Fruit fly (Drosophila melanogaster): ENCODE measurements around the gene CG7126.

CG7126 gene

DNA sequence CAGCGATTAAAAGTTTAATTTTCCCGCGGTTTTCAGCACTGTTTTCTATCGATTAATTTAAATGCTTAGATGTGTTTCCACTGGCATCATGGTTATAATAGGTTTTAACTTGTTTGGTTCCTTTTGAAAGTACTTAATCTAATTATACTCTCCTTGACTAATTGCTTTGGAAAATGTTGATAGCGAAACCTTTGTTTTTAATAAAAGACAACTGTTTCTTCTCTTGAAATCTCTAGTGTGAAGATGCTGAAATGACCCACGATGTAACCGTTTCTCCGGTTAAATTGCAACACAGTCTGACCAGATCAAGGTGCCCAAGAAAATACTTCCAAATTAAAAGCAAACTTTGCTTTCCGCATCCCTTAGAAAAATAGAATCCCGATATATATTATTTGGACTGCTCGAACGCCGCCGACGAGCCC lies 3.7 kb downstream of the CG7126 start, which contains the start of gene Dlc90F:
TSS of gene Dlc90F (plus strand) at position 330 of the 422 bp plus-strand sequence.
- peak; percentile 55 for TF ChIP-seq CG8290 (GFP tag; optimal IDR thresholded peaks at IDR 0.05)
- peak; percentile 54 to 64 for TF ChIP-seq CG8290 (tag; optimal IDR thresholded peaks at IDR 0.05)
- peak; percentile 54 for TF ChIP-seq CG7556 (GFP tag; optimal IDR thresholded peaks at IDR 0.05)
- peak in 1 of 2 experiments; percentile 44 for TF ChIP-seq crp (GFP tag; optimal IDR thresholded peaks at IDR 0.05)
- peak; percentile 14; the same call in 1 of the 2 replicates for TF ChIP-seq Adf1 (GFP tag; IDR thresholded peaks at IDR 0.05)
- no peak for TF ChIP-seq Vsx1 (GFP tag; optimal IDR thresholded peaks at IDR 0.05)
- no peak for TF ChIP-seq CG5180 (GFP tag; optimal IDR thresholded peaks at IDR 0.05)
- TF ChIP-seq CG8765 (GFP tag; IDR thresholded peaks at IDR 0.05), result no peak
- 0 out of 2 replicates have a peak, but pooled peaks have one; percentile 15 for TF ChIP-seq CG32767 (GFP tag; IDR thresholded peaks at IDR 0.05)
- TF ChIP-seq mld (GFP tag; IDR thresholded peaks at IDR 0.05; ENCODE audit: partially characterized antibody), result no peak
- peak; percentile 74 for TF ChIP-seq CG34422 (GFP tag; IDR thresholded peaks at IDR 0.05)
- no peak for TF ChIP-seq toy (GFP tag; IDR thresholded peaks at IDR 0.05)
- no peak for TF ChIP-seq eve (GFP tag; optimal IDR thresholded peaks at IDR 0.05)
- TF ChIP-seq CG4282 (GFP tag; optimal IDR thresholded peaks at IDR 0.05), result peak; percentile 39
- TF ChIP-seq H2.0 (GFP tag; IDR thresholded peaks at IDR 0.05), result peak; percentile 79
- peak; percentile 86 for TF ChIP-seq CG3847 (GFP tag; IDR thresholded peaks at IDR 0.05)
- no peak for TF ChIP-seq CG2875 (GFP tag; optimal IDR thresholded peaks at IDR 0.05)
- TF ChIP-seq NFAT (GFP tag; IDR thresholded peaks at IDR 0.05), result peak; percentile 65
- peak; percentile 38 for TF ChIP-seq CG31388 (GFP tag; optimal IDR thresholded peaks at IDR 0.05)
- peak; percentile 12 for TF ChIP-seq CG12104 (GFP tag; optimal IDR thresholded peaks at IDR 0.05)
- TF ChIP-seq emc (GFP tag; optimal IDR thresholded peaks at IDR 0.05), result peak; percentile 64
- TF ChIP-seq CG14965 (GFP tag; optimal IDR thresholded peaks at IDR 0.05; ENCODE audit: borderline replicate concordance), result no peak
- TF ChIP-seq grau (tag; optimal IDR thresholded peaks at IDR 0.05), result peak; percentile 82
- peak; percentile 80 for TF ChIP-seq zfh2 (GFP tag; optimal IDR thresholded peaks at IDR 0.05)
- TF ChIP-seq sisA (GFP tag; IDR thresholded peaks at IDR 0.05), result peak; percentile 80
- TF ChIP-seq Bgb (GFP tag; IDR thresholded peaks at IDR 0.05; ENCODE audit: partially characterized antibody), result peak; percentile 9; the same call in 1 of the 2 replicates
- TF ChIP-seq Trl (optimal IDR thresholded peaks at IDR 0.05), result no peak
- peak; percentile 71 for TF ChIP-seq Trl (GFP tag; optimal IDR thresholded peaks at IDR 0.05)
- TF ChIP-seq pan (optimal IDR thresholded peaks at IDR 0.05), result no peak
- TF ChIP-seq pan (GFP tag; optimal IDR thresholded peaks at IDR 0.05 in 1 of 2, IDR thresholded peaks at IDR 0.05 in 1 of 2), result peak in 1 of 2 experiments; percentile 81
- TF ChIP-seq CG11696 (GFP tag; IDR thresholded peaks at IDR 0.05), result 0 out of 2 replicates have a peak, but pooled peaks have one; percentile 28
- no peak for TF ChIP-seq fru (optimal IDR thresholded peaks at IDR 0.05)
- peak; percentile 13 for TF ChIP-seq CG6654 (GFP tag; optimal IDR thresholded peaks at IDR 0.05)
- peak; percentile 88 for TF ChIP-seq Hsf (GFP tag; optimal IDR thresholded peaks at IDR 0.05)
- 0 out of 3 replicates have a peak, but pooled peaks have one; percentile 42 for TF ChIP-seq vnd (GFP tag; IDR thresholded peaks at IDR 0.05; ENCODE audit: partially characterized antibody)
- no peak for TF ChIP-seq HLHmδ (GFP tag; optimal IDR thresholded peaks at IDR 0.05)
- TF ChIP-seq CG15601 (tag; optimal IDR thresholded peaks at IDR 0.05), result peak; percentile 80
- TF ChIP-seq HmgD (GFP tag; optimal IDR thresholded peaks at IDR 0.05), result peak; percentile 33
- TF ChIP-seq CG13775 (GFP tag; optimal IDR thresholded peaks at IDR 0.05), result peak; percentile 74
- TF ChIP-seq CG2199 (GFP tag; IDR thresholded peaks at IDR 0.05), result 0 out of 3 replicates have a peak, but pooled peaks have one; percentile 51
- peak; percentile 77 for TF ChIP-seq slp2 (GFP tag; optimal IDR thresholded peaks at IDR 0.05)
- peak; percentile 49 for TF ChIP-seq disco-r (GFP tag; optimal IDR thresholded peaks at IDR 0.05)
- TF ChIP-seq hb (GFP tag; IDR thresholded peaks at IDR 0.05; ENCODE audit: partially characterized antibody), result no peak
- TF ChIP-seq CG13287 (GFP tag; IDR thresholded peaks at IDR 0.05; ENCODE audit: partially characterized antibody), result peak; percentile 55
- peak; percentile 62; the same call in 1 of the 2 replicates for TF ChIP-seq Rx (GFP tag; IDR thresholded peaks at IDR 0.05)
- TF ChIP-seq al (GFP tag; IDR thresholded peaks at IDR 0.05), result peak; percentile 68
- TF ChIP-seq sens (GFP tag), result peak; percentile 96
- peak; percentile 12; the same call in 1 of the 2 replicates for TF ChIP-seq sna (GFP tag; IDR thresholded peaks at IDR 0.05; ENCODE audit: partially characterized antibody)
- peak; percentile 82 for TF ChIP-seq shn (GFP tag; optimal IDR thresholded peaks at IDR 0.05)
- no peak for TF ChIP-seq kni (GFP tag; optimal IDR thresholded peaks at IDR 0.05)
- no peak for TF ChIP-seq CTCF (GFP tag; optimal IDR thresholded peaks at IDR 0.05)
- TF ChIP-seq abd-A (tag; optimal IDR thresholded peaks at IDR 0.05), result peak; percentile 49
- peak; percentile 99 for TF ChIP-seq Sin3A (optimal IDR thresholded peaks at IDR 0.05)
